Fruit fly (Drosophila melanogaster) whole organism, adult: ENCODE measurements around the gene CG43672.

Source experiments
- CG11617 ChIP-seq: fragments of 200-800 bp; sonication (Bioruptor generic); optimal IDR thresholded peaks from 2 replicates; lab custom pipeline; 2017; ENCODE audit warnings: mild to moderate bottlenecking, missing biosample characterization, missing genetic modification reagents, missing genetic modification characterization
- CG14711 ChIP-seq: fragments of 200-800 bp; sonication (Bioruptor generic); optimal IDR thresholded peaks from 2 replicates; lab custom pipeline; 2018; ENCODE audit warnings: missing biosample characterization, mild to moderate bottlenecking, missing genetic modification characterization, moderate library complexity
- CG1620 ChIP-seq: fragments of 200-800 bp; sonication (Bioruptor generic); optimal IDR thresholded peaks from 2 replicates; lab custom pipeline; 2016; ENCODE audit warnings: missing biosample characterization, missing genetic modification characterization
- CG7045 ChIP-seq: fragments of 200-800 bp; sonication (Bioruptor generic); optimal IDR thresholded peaks from 2 replicates; lab custom pipeline; 2017; ENCODE audit warnings: missing biosample characterization, mild to moderate bottlenecking, missing genetic modification characterization
- Clk ChIP-seq: fragments of 200-800 bp; sonication (Bioruptor generic); optimal IDR thresholded peaks from 2 replicates; lab custom pipeline; 2017; ENCODE audit warnings: missing biosample characterization, missing genetic modification characterization
- Hr96 ChIP-seq: fragments of 200-800 bp; sonication (Bioruptor generic); optimal IDR thresholded peaks from 2 replicates; lab custom pipeline; 2016; ENCODE audit warnings: missing biosample characterization, missing genetic modification characterization
- bab1 ChIP-seq: fragments of 200-800 bp; sonication (Bioruptor generic); optimal IDR thresholded peaks from 3 replicates; lab custom pipeline; 2019; ENCODE audit warnings: missing biosample characterization, mild to moderate bottlenecking, missing genetic modification characterization, moderate library complexity
- cic ChIP-seq: fragments of 200-800 bp; sonication (Bioruptor generic); optimal IDR thresholded peaks from 2 replicates; lab custom pipeline; 2017; ENCODE audit warnings: missing biosample characterization, mild to moderate bottlenecking, missing genetic modification characterization, moderate library complexity

dm6 chrX:15772663-15773062 lies at the start of gene CG43672:
- no peak for TF ChIP-seq Hr96 (GFP tag; lab: Kevin White, UChicago)
- TF ChIP-seq cic (GFP tag; lab: Kevin White, UChicago): no peak
- TF ChIP-seq Clk (GFP tag; lab: Kevin White, UChicago): no peak
- TF ChIP-seq CG14711 (tag; lab: Kevin White, UChicago): no peak
- TF ChIP-seq CG7045 (GFP tag; lab: Kevin White, UChicago): no peak
- TF ChIP-seq CG1620 (GFP tag; lab: Kevin White, UChicago): no peak
- TF ChIP-seq bab1 (GFP tag; lab: Kevin White, UChicago): no peak
- no peak for TF ChIP-seq CG11617
